Fruit fly (Drosophila melanogaster) whole organism: ENCODE data around the gene TSG101.

Experiments
- CG8478 ChIP-seq: fragments of >200 bp; optimal IDR thresholded peaks from 2 replicates; lab custom pipeline; 2018; ENCODE audit warnings: inconsistent platforms
- Dll ChIP-seq: fragments of >200 bp; optimal IDR thresholded peaks from 2 replicates; lab custom pipeline; 2017
- EcR ChIP-seq, 2 experiments: fragments of >200 bp; optimal IDR thresholded peaks; 2 replicates each; lab custom pipeline; 2017; ENCODE audit warnings: missing biosample characterization in 2 of 2, missing genetic modification characterization in 2 of 2, missing genetic modification reagents in 2 of 2
- pan ChIP-seq: fragments of >200 bp; optimal IDR thresholded peaks from 2 replicates; lab custom pipeline; 2017
- psq ChIP-seq: fragments of >200 bp; optimal IDR thresholded peaks from 2 replicates; lab custom pipeline; 2017
- usp ChIP-seq: fragments of >200 bp; optimal IDR thresholded peaks from 2 replicates; lab custom pipeline; 2017; ENCODE audit warnings: missing biosample characterization, missing genetic modification characterization, mixed read lengths

TSG101 gene

dm6 chr3L:16884037-16884436 is 41.9 kb downstream of the TSG101 start:
- no peak for TF ChIP-seq Dll (lab: Kevin White, UChicago)
- TF ChIP-seq EcR (GFP tag; optimal IDR thresholded peaks at IDR 0.05; lab: Kevin White, UChicago) = no peak
- TF ChIP-seq psq = no peak
- no peak for TF ChIP-seq usp (GFP tag; lab: Kevin White, UChicago)
- TF ChIP-seq pan (lab: Kevin White, UChicago) = no peak
- no peak for TF ChIP-seq CG8478 (lab: Kevin White, UChicago)

dm6 chr3L:16885042-16885441 is 42.9 kb downstream of the TSG101 start:
- no peak for TF ChIP-seq usp (GFP tag; lab: Kevin White, UChicago)
- TF ChIP-seq CG8478 (lab: Kevin White, UChicago) = no peak
- TF ChIP-seq pan (lab: Kevin White, UChicago) = no peak
- no peak for TF ChIP-seq Dll (lab: Kevin White, UChicago)
- TF ChIP-seq EcR (GFP tag; optimal IDR thresholded peaks at IDR 0.05; lab: Kevin White, UChicago) = no peak
- TF ChIP-seq psq = no peak

- no peak for TF ChIP-seq pan (lab: Kevin White, UChicago)
Observed at dm6 chr3L:16886179-16886930, 44.3 kb downstream of the TSG101 start.

- TF ChIP-seq psq = no peak
- no peak for TF ChIP-seq Dll (lab: Kevin White, UChicago)
- no peak for TF ChIP-seq pan (lab: Kevin White, UChicago)
- TF ChIP-seq usp (GFP tag; lab: Kevin White, UChicago) = no peak
- no peak for TF ChIP-seq EcR (GFP tag; optimal IDR thresholded peaks at IDR 0.05; lab: Kevin White, UChicago)
- TF ChIP-seq CG8478 (lab: Kevin White, UChicago) = no peak
Observed at dm6 chr3L:16887272-16887671, 45.2 kb downstream of the TSG101 start.

dm6 chr3L:16889545-16889944 is 47.5 kb downstream of the TSG101 start:
- TF ChIP-seq psq = no peak
- TF ChIP-seq Dll (lab: Kevin White, UChicago) = no peak
- TF ChIP-seq EcR (GFP tag; optimal IDR thresholded peaks at IDR 0.05; lab: Kevin White, UChicago) = no peak

dm6 chr3L:16890650-16891336 is 48.7 kb downstream of the TSG101 start:
- TF ChIP-seq EcR (GFP tag; optimal IDR thresholded peaks at IDR 0.05; lab: Kevin White, UChicago) = no peak
- TF ChIP-seq Dll (lab: Kevin White, UChicago) = peak; percentile 82
- TF ChIP-seq usp (GFP tag; lab: Kevin White, UChicago) = no peak
- no peak for TF ChIP-seq psq

- TF ChIP-seq psq (no peak), usp (GFP tag; lab: Kevin White, UChicago) (no peak), EcR (GFP tag; optimal IDR thresholded peaks at IDR 0.05; lab: Kevin White, UChicago) (no peak), Dll (lab: Kevin White, UChicago) (no peak), pan (lab: Kevin White, UChicago) (no peak), CG8478 (lab: Kevin White, UChicago) (no peak)
Observed at dm6 chr3L:16891914-16892313, 49.8 kb downstream of the TSG101 start.

dm6 chr3L:16892728-16893271 is 50.7 kb downstream of the TSG101 start:
- TF ChIP-seq usp (GFP tag; lab: Kevin White, UChicago) (no peak), Dll (lab: Kevin White, UChicago) (no peak), CG8478 (lab: Kevin White, UChicago) (no peak), pan (lab: Kevin White, UChicago) (no peak)

dm6 chr3L:16893647-16894046 is 51.6 kb downstream of the TSG101 start:
- no peak for TF ChIP-seq CG8478 (lab: Kevin White, UChicago)
- no peak for TF ChIP-seq EcR (GFP tag; optimal IDR thresholded peaks at IDR 0.05; lab: Kevin White, UChicago)
- TF ChIP-seq usp (GFP tag; lab: Kevin White, UChicago) = no peak
- TF ChIP-seq psq = no peak
- TF ChIP-seq pan (lab: Kevin White, UChicago) = no peak
- no peak for TF ChIP-seq Dll (lab: Kevin White, UChicago)
